Worm (Caenorhabditis elegans): ENCODE results near the gene T01D1.8.

DNA sequence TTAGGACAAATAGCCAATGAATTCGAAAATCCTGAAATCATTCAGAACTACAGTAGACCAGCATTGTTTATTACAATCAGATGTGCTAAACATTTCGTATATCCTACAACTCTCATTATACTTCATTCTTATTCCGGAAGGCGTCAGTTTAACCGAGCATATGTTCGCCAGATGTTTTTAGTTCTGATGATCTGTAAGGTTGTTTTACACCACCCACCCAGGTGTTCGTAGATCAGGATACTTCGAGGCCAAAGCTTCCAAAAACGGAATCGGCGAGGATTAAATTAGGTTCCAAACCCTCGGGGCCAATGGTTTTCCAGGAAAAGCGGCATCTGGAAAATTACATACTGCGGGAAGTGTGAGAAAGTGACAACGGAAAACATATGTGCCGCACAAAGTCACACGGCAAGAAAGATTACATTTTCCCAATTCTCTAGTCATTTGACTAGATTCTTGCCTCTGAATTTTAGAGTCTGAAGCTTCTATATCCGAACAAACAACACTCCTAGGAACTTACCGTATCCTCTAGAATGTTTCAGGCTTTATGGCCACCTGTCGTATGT lies 25.9 kb upstream of the T01D1.8 start:
- TF ChIP-seq madf-5 (GFP tag; IDR thresholded peaks at IDR 0.05) (no peak), fkh-10 (GFP tag; optimal IDR thresholded peaks at IDR 0.05) (no peak), nhr-77 (tag; optimal IDR thresholded peaks at IDR 0.05) (no peak), fos-1 (tag; optimal IDR thresholded peaks at IDR 0.05) (no peak), dmd-9 (GFP tag; IDR thresholded peaks at IDR 0.05) (no peak), unc-39 (tag; optimal IDR thresholded peaks at IDR 0.05) (no peak), nhr-102 (tag; optimal IDR thresholded peaks at IDR 0.05) (no peak), ceh-28 (tag; optimal IDR thresholded peaks at IDR 0.05) (no peak), spr-3 (GFP tag; optimal IDR thresholded peaks at IDR 0.05) (no peak), nhr-28 (tag; optimal IDR thresholded peaks at IDR 0.05) (no peak)

Data from whole organism, L4 larva.